Fruit fly (Drosophila melanogaster) whole organism, prepupa: ENCODE results near the gene AdipoR.
A peak's percentile ranks its signal among the peaks of the same experiment; 100 is the strongest.

Experiments
- Blimp-1 ChIP-seq: fragments of 200-800 bp; sonication (Bioruptor generic); optimal IDR thresholded peaks from 3 replicates; lab custom pipeline; 2017; ENCODE audit warnings: missing biosample characterization, missing genetic modification characterization, mild to moderate bottlenecking, moderate library complexity, missing genetic modification reagents
- CG3032 ChIP-seq: fragments of 200-800 bp; optimal IDR thresholded peaks from 2 replicates; lab custom pipeline; 2019; ENCODE audit warnings: missing biosample characterization, mild to moderate bottlenecking, missing genetic modification characterization, moderate library complexity
- CG9139 ChIP-seq: fragments of 200-800 bp; sonication (Bioruptor generic); optimal IDR thresholded peaks from 3 replicates; lab custom pipeline; 2017; ENCODE audit warnings: missing biosample characterization, mild to moderate bottlenecking, missing genetic modification characterization
- Gug ChIP-seq: fragments of 200-800 bp; sonication (Bioruptor generic); IDR thresholded peaks from 2 replicates; pipeline ENCODE4 v1.3.6; 2022; ENCODE audit warnings: missing biosample characterization, missing genetic modification characterization
- Hr39 ChIP-seq: fragments of 200-800 bp; sonication (Bioruptor generic); optimal IDR thresholded peaks from 2 replicates; lab custom pipeline; 2016; ENCODE audit warnings: missing biosample characterization, missing genetic modification characterization
- Hr4 ChIP-seq: fragments of 200-800 bp; sonication (Bioruptor generic); optimal IDR thresholded peaks from 3 replicates; lab custom pipeline; 2016; ENCODE audit warnings: missing biosample characterization, missing genetic modification characterization
- Lpt ChIP-seq: fragments of 200-800 bp; sonication (Bioruptor generic); optimal IDR thresholded peaks from 3 replicates; lab custom pipeline; 2016; ENCODE audit warnings: missing biosample characterization, missing genetic modification characterization
- Sox102F ChIP-seq: fragments of 200-800 bp; sonication (Bioruptor generic); optimal IDR thresholded peaks from 2 replicates; lab custom pipeline; 2016; ENCODE audit warnings: missing biosample characterization, mild to moderate bottlenecking, missing genetic modification characterization
- dsx ChIP-seq: fragments of 200-800 bp; optimal IDR thresholded peaks from 3 replicates; lab custom pipeline; 2019; ENCODE audit warnings: missing biosample characterization, mild to moderate bottlenecking, missing genetic modification characterization, moderate library complexity; ENCODE audit not compliant: poor library complexity, severe bottlenecking
- esn ChIP-seq: fragments of 200-800 bp; sonication (Bioruptor generic); optimal IDR thresholded peaks from 2 replicates; lab custom pipeline; 2016; ENCODE audit warnings: missing biosample characterization, mild to moderate bottlenecking, missing genetic modification characterization, moderate library complexity
- lz ChIP-seq: fragments of 200-800 bp; sonication (Bioruptor generic); optimal IDR thresholded peaks from 3 replicates; lab custom pipeline; 2016; ENCODE audit warnings: missing biosample characterization, missing genetic modification characterization
- salr ChIP-seq, 2 experiments: fragments of 200-800 bp; sonication (Bioruptor generic); optimal IDR thresholded peaks; 3 replicates each; lab custom pipeline; 2016 to 2018; ENCODE audit warnings: missing biosample characterization in 2 of 2, missing genetic modification characterization in 2 of 2, mild to moderate bottlenecking in 1 of 2
- ss ChIP-seq, 2 experiments: fragments of 200-800 bp; sonication (Bioruptor generic); optimal IDR thresholded peaks; 2 replicates in 1 of 2; 3 replicates in 1 of 2; lab custom pipeline; 2017 to 2018; ENCODE audit warnings: mild to moderate bottlenecking in 2 of 2, missing biosample characterization in 2 of 2, missing genetic modification characterization in 2 of 2, moderate library complexity in 1 of 2

- peak; percentile 53 for TF ChIP-seq esn (GFP tag; lab: Kevin White, UChicago)
- TF ChIP-seq CG9139 (GFP tag; lab: Kevin White, UChicago): no peak
- peak; percentile 0 for TF ChIP-seq CG3032 (tag; lab: Kevin White, UChicago)
- TF ChIP-seq Blimp-1: no peak
- TF ChIP-seq Hr39 (GFP tag; lab: Kevin White, UChicago): peak; percentile 6
- peak; percentile 36 for TF ChIP-seq lz (GFP tag; lab: Kevin White, UChicago)
- no peak for TF ChIP-seq Sox102F (GFP tag; lab: Kevin White, UChicago)
- peak; percentile 50 for TF ChIP-seq dsx (GFP tag; lab: Kevin White, UChicago)
- no peak for TF ChIP-seq salr (GFP tag; optimal IDR thresholded peaks at IDR 0.05; lab: Kevin White, UChicago)
- TF ChIP-seq ss (GFP tag; optimal IDR thresholded peaks at IDR 0.05; lab: Kevin White, UChicago): peak in 1 of 2 experiments; percentile 46
- TF ChIP-seq Lpt (GFP tag; lab: Kevin White, UChicago): no peak
- TF ChIP-seq Gug (GFP tag; lab: Robert Waterston, UW): no peak
- peak; percentile 53 for TF ChIP-seq Hr4
These were observed 39.8 kb upstream of the AdipoR start, which contains the start of gene Efa6 for dm6 chr3R:22587419-22587963.
